Worm (Caenorhabditis elegans) whole organism, L3 larva: ENCODE results near the gene Y82E9BR.5.
"Not testable (repeated sequence)": the region's sequence is repeated elsewhere in the genome, so short reads cannot be mapped to it uniquely, and the experiment has no call there.

Source experiments
- R02D3.7 ChIP-seq: fragments of 150-350 bp; optimal IDR thresholded peaks from 2 replicates; lab custom pipeline; 2014; ENCODE audit warnings: missing biosample characterization, missing genetic modification characterization
- ZK546.5 ChIP-seq: sonication (generic microtip); optimal IDR thresholded peaks from 2 replicates; lab custom pipeline; 2017; ENCODE audit warnings: missing biosample characterization, missing genetic modification characterization
- aly-2 ChIP-seq: fragments of 150-350 bp; optimal IDR thresholded peaks from 2 replicates; lab custom pipeline; 2014; ENCODE audit warnings: missing biosample characterization, missing genetic modification characterization
- ceh-16 ChIP-seq: sonication (generic microtip); optimal IDR thresholded peaks from 2 replicates; lab custom pipeline; 2017; ENCODE audit warnings: missing biosample characterization, missing genetic modification characterization
- ceh-9 ChIP-seq: sonication (generic microtip); optimal IDR thresholded peaks from 2 replicates; lab custom pipeline; 2018; ENCODE audit warnings: missing biosample characterization, missing genetic modification characterization
- daf-12 ChIP-seq: fragments of 150-350 bp; optimal IDR thresholded peaks from 2 replicates; lab custom pipeline; 2014; ENCODE audit warnings: missing biosample characterization, missing genetic modification reagents, missing genetic modification characterization
- elt-1 ChIP-seq: fragments of 150-350 bp; optimal IDR thresholded peaks from 2 replicates; lab custom pipeline; 2014; ENCODE audit warnings: missing biosample characterization, missing genetic modification characterization
- elt-2 ChIP-seq: sonication (generic microtip); optimal IDR thresholded peaks from 2 replicates; lab custom pipeline; 2016; ENCODE audit warnings: missing genetic modification reagents, mild to moderate bottlenecking, missing genetic modification characterization, missing compliant biosample characterization
- eor-1 ChIP-seq, 2 experiments: fragments of 150-350 bp; optimal IDR thresholded peaks; 2 replicates each; lab custom pipeline; 2014 to 2018; ENCODE audit warnings: missing biosample characterization in 2 of 2, missing genetic modification characterization in 2 of 2
- fkh-10 ChIP-seq: sonication (generic microtip); optimal IDR thresholded peaks from 2 replicates; lab custom pipeline; 2017; ENCODE audit warnings: missing biosample characterization, missing genetic modification reagents, missing genetic modification characterization
- fkh-2 ChIP-seq: fragments of 150-350 bp; optimal IDR thresholded peaks from 2 replicates; lab custom pipeline; 2014; ENCODE audit warnings: missing biosample characterization, missing genetic modification reagents, missing genetic modification characterization
- fos-1 ChIP-seq: fragments of 150-350 bp; optimal IDR thresholded peaks from 2 replicates; lab custom pipeline; 2014; ENCODE audit warnings: missing biosample characterization, missing genetic modification characterization
- lin-15B ChIP-seq: fragments of 150-350 bp; optimal IDR thresholded peaks from 2 replicates; lab custom pipeline; 2014; ENCODE audit warnings: missing biosample characterization, missing genetic modification characterization
- lin-39 ChIP-seq: fragments of 150-350 bp; optimal IDR thresholded peaks from 2 replicates; lab custom pipeline; 2018; ENCODE audit warnings: missing biosample characterization, missing genetic modification reagents, missing genetic modification characterization
- lsy-12 ChIP-seq: sonication (generic microtip); optimal IDR thresholded peaks from 2 replicates; lab custom pipeline; 2016; ENCODE audit warnings: mild to moderate bottlenecking, missing genetic modification characterization, missing compliant biosample characterization
- mdl-1 ChIP-seq: fragments of 150-350 bp; optimal IDR thresholded peaks from 2 replicates; lab custom pipeline; 2014; ENCODE audit warnings: missing biosample characterization, missing genetic modification characterization
- mml-1 ChIP-seq: fragments of 150-350 bp; sonication (generic microtip); optimal IDR thresholded peaks from 3 replicates; lab custom pipeline; 2014; ENCODE audit warnings: missing biosample characterization, missing genetic modification characterization
- nhr-11 ChIP-seq: fragments of 150-350 bp; optimal IDR thresholded peaks from 2 replicates; lab custom pipeline; 2014; ENCODE audit warnings: missing biosample characterization, missing genetic modification characterization
- nhr-12 ChIP-seq: fragments of 150-350 bp; optimal IDR thresholded peaks from 2 replicates; lab custom pipeline; 2014; ENCODE audit warnings: missing biosample characterization, missing genetic modification characterization
- nhr-23 ChIP-seq: fragments of 150-350 bp; optimal IDR thresholded peaks from 2 replicates; lab custom pipeline; 2014; ENCODE audit warnings: missing biosample characterization, missing genetic modification reagents, missing genetic modification characterization
- nhr-25 ChIP-seq: sonication (generic microtip); optimal IDR thresholded peaks from 2 replicates; lab custom pipeline; 2017; ENCODE audit warnings: missing biosample characterization, missing genetic modification characterization
- nhr-43 ChIP-seq: sonication (generic microtip); optimal IDR thresholded peaks from 2 replicates; lab custom pipeline; 2016; ENCODE audit warnings: mild to moderate bottlenecking, missing genetic modification characterization, missing compliant biosample characterization; ENCODE audit not compliant: poor library complexity, severe bottlenecking
- nhr-67 ChIP-seq: fragments of 150-350 bp; optimal IDR thresholded peaks from 2 replicates; lab custom pipeline; 2014; ENCODE audit warnings: missing biosample characterization, missing genetic modification characterization
- pha-4 ChIP-seq: fragments of 150-350 bp; optimal IDR thresholded peaks from 2 replicates; lab custom pipeline; 2014; ENCODE audit warnings: missing biosample characterization, missing genetic modification reagents, missing genetic modification characterization
- sea-2 ChIP-seq: fragments of 150-350 bp; sonication (generic microtip); optimal IDR thresholded peaks from 4 replicates; lab custom pipeline; 2014; ENCODE audit warnings: missing biosample characterization, missing genetic modification reagents, missing genetic modification characterization
- skn-1 ChIP-seq: fragments of 150-350 bp; optimal IDR thresholded peaks from 2 replicates; lab custom pipeline; 2014; ENCODE audit warnings: missing biosample characterization, missing genetic modification characterization
- snpc-4 ChIP-seq: fragments of 150-350 bp; optimal IDR thresholded peaks from 2 replicates; lab custom pipeline; 2014; ENCODE audit warnings: missing biosample characterization, missing genetic modification characterization
- tbx-2 ChIP-seq: sonication (generic microtip); optimal IDR thresholded peaks from 2 replicates; lab custom pipeline; 2016; ENCODE audit warnings: mild to moderate bottlenecking, missing genetic modification characterization, missing compliant biosample characterization
- unc-39 ChIP-seq: sonication (generic microtip); optimal IDR thresholded peaks from 4 replicates; lab custom pipeline; 2017; ENCODE audit warnings: missing biosample characterization, missing genetic modification characterization
- unc-62 ChIP-seq: fragments of 150-350 bp; sonication (generic microtip); optimal IDR thresholded peaks from 4 replicates; lab custom pipeline; 2014; ENCODE audit warnings: missing biosample characterization, missing genetic modification reagents, missing genetic modification characterization
- ztf-4 ChIP-seq: fragments of 150-350 bp; optimal IDR thresholded peaks from 2 replicates; lab custom pipeline; 2014; ENCODE audit warnings: missing biosample characterization, missing genetic modification characterization

The Y82E9BR.5 gene

ce11 chrIII:1355320-1355719 is 28.9 kb upstream of the Y82E9BR.5 start, which contains the start of gene Y82E9BL.1:
Gene Y82E9BL.1, minus strand, starts transcription at chrIII:1355420.
- TF ChIP-seq ceh-16 (no peak), aly-2 (tag; lab: Kevin White, UChicago) (no peak), unc-62 (GFP tag; lab: Kevin White, UChicago) (no peak), skn-1 (no peak), daf-12 (tag; lab: Kevin White, UChicago) (no peak), sea-2 (GFP tag; lab: Kevin White, UChicago) (no peak), snpc-4 (tag; lab: Kevin White, UChicago) (no peak), eor-1 (tag; optimal IDR thresholded peaks at IDR 0.05; lab: Kevin White, UChicago) (no peak), lin-15B (no peak), R02D3.7 (tag; lab: Kevin White, UChicago) (no peak)

ce11 chrIII:1357973-1358372 is 26.2 kb upstream of the Y82E9BR.5 start, which contains the start of gene Y82E9BR.8:
Gene Y82E9BR.8, minus strand, starts transcription at chrIII:1358073.
- not testable (repeated sequence) for TF ChIP-seq pha-4, elt-1, nhr-43 (tag; lab: Kevin White, UChicago)

- TF ChIP-seq mdl-1 = no peak
- no peak for TF ChIP-seq ceh-9 (tag; lab: Kevin White, UChicago)
- TF ChIP-seq daf-12 (tag; lab: Kevin White, UChicago) = no peak
- TF ChIP-seq aly-2 (tag; lab: Kevin White, UChicago) = no peak
- TF ChIP-seq fkh-10 = no peak
- TF ChIP-seq ZK546.5 (tag; lab: Kevin White, UChicago) = no peak
- no peak for TF ChIP-seq nhr-12 (tag; lab: Kevin White, UChicago)
These were observed 24.5 kb upstream of the Y82E9BR.5 start, which contains the start of gene Y82E9BR.9 for ce11 chrIII:1359669-1360068. Gene Y82E9BR.9, minus strand, starts transcription at chrIII:1359769.

DNA sequence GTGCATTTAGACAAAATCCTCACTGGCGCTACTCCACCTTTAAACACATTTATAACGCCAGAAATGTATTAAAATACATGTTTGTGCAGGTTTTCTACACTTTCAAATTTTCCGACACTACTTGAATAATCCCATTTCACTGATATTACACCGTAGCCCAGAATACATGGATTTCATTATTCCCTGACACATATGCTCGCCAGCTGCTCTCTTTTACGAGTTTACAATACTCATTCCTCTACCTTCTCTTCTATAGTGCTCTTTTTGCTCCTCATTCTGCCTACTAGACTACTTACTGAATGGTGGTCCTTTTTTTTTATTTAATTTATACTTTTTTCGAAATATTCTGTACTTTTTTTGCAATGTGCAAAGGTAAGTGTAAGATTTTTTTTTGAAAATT is 11.6 kb upstream of the Y82E9BR.5 start:
- TF ChIP-seq unc-39 (tag; lab: Kevin White, UChicago) (no peak), nhr-11 (tag; lab: Kevin White, UChicago) (no peak), fos-1 (tag; lab: Kevin White, UChicago) (no peak), lin-39 (no peak), nhr-23 (tag; lab: Kevin White, UChicago) (no peak), ztf-4 (tag; lab: Kevin White, UChicago) (no peak), nhr-25 (no peak), tbx-2 (tag; lab: Kevin White, UChicago) (no peak), elt-2 (tag; lab: Kevin White, UChicago) (no peak), mml-1 (tag; lab: Kevin White, UChicago) (no peak), fkh-2 (tag; lab: Kevin White, UChicago) (no peak), elt-1 (tag; lab: Kevin White, UChicago) (no peak), lsy-12 (tag; lab: Kevin White, UChicago) (no peak), nhr-67 (tag; lab: Kevin White, UChicago) (no peak), aly-2 (tag; lab: Kevin White, UChicago) (no peak), lin-15B (no peak), daf-12 (tag; lab: Kevin White, UChicago) (no peak)

- no peak for TF ChIP-seq nhr-43 (tag; lab: Kevin White, UChicago)
- no peak for TF ChIP-seq tbx-2 (tag; lab: Kevin White, UChicago)
- no peak for TF ChIP-seq nhr-11 (tag; lab: Kevin White, UChicago)
- no peak for TF ChIP-seq fos-1 (tag; lab: Kevin White, UChicago)
- no peak for TF ChIP-seq fkh-10
- TF ChIP-seq pha-4 (tag; lab: Kevin White, UChicago) = no peak
- TF ChIP-seq nhr-67 (tag; lab: Kevin White, UChicago) = no peak
These were observed 9.8 kb upstream of the Y82E9BR.5 start, which contains the start of gene Y82E9BR.20 for ce11 chrIII:1374355-1374807. Gene Y82E9BR.20, plus strand, starts transcription at chrIII:1374405.

ce11 chrIII:1375491-1375890 is 8.7 kb upstream of the Y82E9BR.5 start, which contains the start of gene Y82E9BR.10:
Gene Y82E9BR.10, minus strand, starts transcription at chrIII:1375591.
- TF ChIP-seq elt-2, unc-39, nhr-67 (tag; lab: Kevin White, UChicago): not testable (repeated sequence)
- TF ChIP-seq, all 47 proteins: peak for 0; not testable (repeated sequence) for 47
